Worm (Caenorhabditis elegans): ENCODE results near the gene F13E9.9.

DNA sequence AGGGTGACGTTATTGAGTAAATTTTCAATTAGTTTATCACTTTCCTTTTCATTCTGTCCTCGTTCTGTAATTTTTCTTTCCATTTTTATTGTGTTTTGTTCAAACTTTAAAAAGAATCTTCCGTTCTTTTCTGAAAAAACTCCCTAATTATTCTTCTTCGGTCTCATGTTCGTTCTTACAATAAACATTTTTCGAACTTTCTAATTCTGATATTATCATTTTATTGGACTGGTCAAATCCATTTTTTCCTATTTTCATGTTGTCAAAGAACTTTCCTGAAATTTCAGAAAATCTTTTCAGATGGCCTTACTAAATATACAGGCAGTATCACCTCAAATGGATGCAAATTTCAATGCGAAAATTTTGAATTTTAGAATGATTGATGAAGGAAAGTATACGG is 35.0 kb downstream of the F13E9.9 start, which contains the start of gene nish-1:
- TF ChIP-seq dsc-1 (tag; optimal IDR thresholded peaks at IDR 0.05) (no peak), ceh-82 (tag; optimal IDR thresholded peaks at IDR 0.05) (no peak)

Measured in whole organism, L1 larva.